Fruit fly (Drosophila melanogaster) whole organism, prepupa: Measurements from ENCODE around the gene Cyp311a1.
A peak's percentile ranks its signal among the peaks of the same experiment; 100 is the strongest.

Experiments used
- Blimp-1 ChIP-seq: fragments of 200-800 bp; sonication (Bioruptor generic); optimal IDR thresholded peaks from 3 replicates; lab custom pipeline; 2017; ENCODE audit warnings: missing biosample characterization, missing genetic modification characterization, mild to moderate bottlenecking, moderate library complexity, missing genetic modification reagents
- CG10631 ChIP-seq: fragments of 200-800 bp; sonication (Bioruptor generic); optimal IDR thresholded peaks from 2 replicates; lab custom pipeline; 2016; ENCODE audit warnings: missing biosample characterization, missing genetic modification characterization
- CG10669 ChIP-seq: fragments of 200-800 bp; sonication (Bioruptor generic); optimal IDR thresholded peaks from 3 replicates; lab custom pipeline; 2018; ENCODE audit warnings: missing biosample characterization, mild to moderate bottlenecking, missing genetic modification characterization, moderate library complexity
- CG1621 ChIP-seq: fragments of 200-800 bp; sonication (Bioruptor generic); optimal IDR thresholded peaks from 3 replicates; lab custom pipeline; 2018; ENCODE audit warnings: missing biosample characterization, mild to moderate bottlenecking, missing genetic modification characterization
- CG16779 ChIP-seq: fragments of 200-800 bp; sonication (Bioruptor generic); optimal IDR thresholded peaks from 3 replicates; lab custom pipeline; 2017; ENCODE audit warnings: missing biosample characterization, mild to moderate bottlenecking, missing genetic modification characterization
- CG31627 ChIP-seq: fragments of 200-800 bp; sonication (Bioruptor generic); optimal IDR thresholded peaks from 3 replicates; lab custom pipeline; 2016; ENCODE audit warnings: missing biosample characterization, missing genetic modification characterization
- CG32006 ChIP-seq: fragments of 200-800 bp; sonication (Bioruptor generic); optimal IDR thresholded peaks from 3 replicates; lab custom pipeline; 2017; ENCODE audit warnings: missing biosample characterization, mild to moderate bottlenecking, missing genetic modification characterization
- CG34406 ChIP-seq: fragments of 200-800 bp; sonication (Bioruptor generic); optimal IDR thresholded peaks from 3 replicates; lab custom pipeline; 2016; ENCODE audit warnings: missing biosample characterization, missing genetic modification characterization
- CG6163 ChIP-seq: fragments of 200-800 bp; sonication (Bioruptor generic); IDR thresholded peaks from 3 replicates; pipeline ENCODE4 v1.3.6; 2022; ENCODE audit warnings: missing biosample characterization, missing genetic modification characterization
- CG6276 ChIP-seq: fragments of 200-800 bp; sonication (Bioruptor generic); optimal IDR thresholded peaks from 2 replicates; lab custom pipeline; 2017; ENCODE audit warnings: missing biosample characterization, mild to moderate bottlenecking, missing genetic modification characterization
- CG6854 ChIP-seq: fragments of 200-800 bp; sonication (Bioruptor generic); optimal IDR thresholded peaks from 2 replicates; lab custom pipeline; 2017; ENCODE audit warnings: missing biosample characterization, mild to moderate bottlenecking, missing genetic modification characterization
- CG8119 ChIP-seq: fragments of 200-800 bp; sonication (Bioruptor generic); IDR thresholded peaks from 3 replicates; pipeline ENCODE4 v1.3.6; 2022; ENCODE audit warnings: missing biosample characterization, missing genetic modification characterization
- CG8319 ChIP-seq: fragments of 200-800 bp; sonication (Bioruptor generic); optimal IDR thresholded peaks from 3 replicates; lab custom pipeline; 2016; ENCODE audit warnings: missing biosample characterization, missing genetic modification characterization
- CG8632 ChIP-seq: fragments of 200-800 bp; sonication (Bioruptor generic); optimal IDR thresholded peaks from 3 replicates; lab custom pipeline; 2016; ENCODE audit warnings: missing biosample characterization, missing genetic modification characterization
- CG9139 ChIP-seq: fragments of 200-800 bp; sonication (Bioruptor generic); optimal IDR thresholded peaks from 3 replicates; lab custom pipeline; 2017; ENCODE audit warnings: missing biosample characterization, mild to moderate bottlenecking, missing genetic modification characterization
- Eip75B ChIP-seq: fragments of 200-800 bp; sonication (Bioruptor generic); optimal IDR thresholded peaks from 3 replicates; lab custom pipeline; 2016; ENCODE audit warnings: missing biosample characterization, missing genetic modification characterization
- Ets21C ChIP-seq: fragments of 200-800 bp; sonication (Bioruptor generic); optimal IDR thresholded peaks from 3 replicates; lab custom pipeline; 2016; ENCODE audit warnings: missing biosample characterization, missing genetic modification characterization
- Ets96B ChIP-seq: fragments of 200-800 bp; optimal IDR thresholded peaks from 2 replicates; lab custom pipeline; 2019; ENCODE audit warnings: missing biosample characterization, mild to moderate bottlenecking, missing genetic modification characterization, moderate library complexity
- Gug ChIP-seq: fragments of 200-800 bp; sonication (Bioruptor generic); IDR thresholded peaks from 2 replicates; pipeline ENCODE4 v1.3.6; 2022; ENCODE audit warnings: missing biosample characterization, missing genetic modification characterization
- Hr38 ChIP-seq: sonication (Bioruptor generic); optimal IDR thresholded peaks from 2 replicates; lab custom pipeline; 2016; ENCODE audit warnings: missing biosample characterization, missing genetic modification characterization
- Hr39 ChIP-seq: fragments of 200-800 bp; sonication (Bioruptor generic); optimal IDR thresholded peaks from 2 replicates; lab custom pipeline; 2016; ENCODE audit warnings: missing biosample characterization, missing genetic modification characterization
- Lpt ChIP-seq: fragments of 200-800 bp; sonication (Bioruptor generic); optimal IDR thresholded peaks from 3 replicates; lab custom pipeline; 2016; ENCODE audit warnings: missing biosample characterization, missing genetic modification characterization
- Met ChIP-seq: fragments of 200-800 bp; sonication (Bioruptor generic); optimal IDR thresholded peaks from 3 replicates; lab custom pipeline; 2016; ENCODE audit warnings: missing biosample characterization, missing genetic modification characterization
- OdsH ChIP-seq: fragments of 200-800 bp; sonication (Bioruptor generic); optimal IDR thresholded peaks from 3 replicates; lab custom pipeline; 2016; ENCODE audit warnings: missing biosample characterization, missing genetic modification characterization
- Sox102F ChIP-seq: fragments of 200-800 bp; sonication (Bioruptor generic); optimal IDR thresholded peaks from 2 replicates; lab custom pipeline; 2016; ENCODE audit warnings: missing biosample characterization, mild to moderate bottlenecking, missing genetic modification characterization
- achi ChIP-seq: fragments of 200-800 bp; sonication (Bioruptor generic); optimal IDR thresholded peaks from 3 replicates; lab custom pipeline; 2016; ENCODE audit warnings: missing biosample characterization, missing genetic modification characterization
- acj6 ChIP-seq: fragments of 200-800 bp; sonication (Bioruptor generic); optimal IDR thresholded peaks from 3 replicates; lab custom pipeline; 2016; ENCODE audit warnings: missing biosample characterization, missing genetic modification characterization
- cyc ChIP-seq: fragments of 200-800 bp; sonication (Bioruptor generic); optimal IDR thresholded peaks from 3 replicates; lab custom pipeline; 2016; ENCODE audit warnings: missing biosample characterization, missing genetic modification characterization
- dac ChIP-seq: fragments of 200-800 bp; sonication (Bioruptor generic); optimal IDR thresholded peaks from 2 replicates; lab custom pipeline; 2017; ENCODE audit warnings: missing biosample characterization, mild to moderate bottlenecking, missing genetic modification characterization
- dsx ChIP-seq: fragments of 200-800 bp; optimal IDR thresholded peaks from 3 replicates; lab custom pipeline; 2019; ENCODE audit warnings: missing biosample characterization, mild to moderate bottlenecking, missing genetic modification characterization, moderate library complexity; ENCODE audit not compliant: poor library complexity, severe bottlenecking
- eg ChIP-seq: fragments of 200-800 bp; sonication (Bioruptor generic); IDR thresholded peaks from 3 replicates; pipeline ENCODE4 v1.3.6; 2022; ENCODE audit warnings: missing biosample characterization, missing genetic modification characterization
- esn ChIP-seq: fragments of 200-800 bp; sonication (Bioruptor generic); optimal IDR thresholded peaks from 2 replicates; lab custom pipeline; 2016; ENCODE audit warnings: missing biosample characterization, mild to moderate bottlenecking, missing genetic modification characterization, moderate library complexity
- fd85E ChIP-seq: fragments of 200-800 bp; sonication (Bioruptor generic); optimal IDR thresholded peaks from 3 replicates; lab custom pipeline; 2016; ENCODE audit warnings: missing biosample characterization, missing genetic modification characterization
- fkh ChIP-seq: fragments of 200-800 bp; sonication (Bioruptor generic); optimal IDR thresholded peaks from 3 replicates; lab custom pipeline; 2017; ENCODE audit warnings: missing biosample characterization, mild to moderate bottlenecking, missing genetic modification characterization, moderate library complexity
- lz ChIP-seq: fragments of 200-800 bp; sonication (Bioruptor generic); optimal IDR thresholded peaks from 3 replicates; lab custom pipeline; 2016; ENCODE audit warnings: missing biosample characterization, missing genetic modification characterization
- pdm3 ChIP-seq: fragments of 200-800 bp; sonication (Bioruptor generic); optimal IDR thresholded peaks from 3 replicates; lab custom pipeline; 2016; ENCODE audit warnings: missing biosample characterization, missing genetic modification characterization
- salr ChIP-seq, 2 experiments: fragments of 200-800 bp; sonication (Bioruptor generic); optimal IDR thresholded peaks; 3 replicates each; lab custom pipeline; 2016 to 2018; ENCODE audit warnings: missing biosample characterization in 2 of 2, missing genetic modification characterization in 2 of 2, mild to moderate bottlenecking in 1 of 2
- spab ChIP-seq: fragments of 200-800 bp; sonication (Bioruptor generic); optimal IDR thresholded peaks from 2 replicates; lab custom pipeline; 2017; ENCODE audit warnings: missing biosample characterization, mild to moderate bottlenecking, missing genetic modification characterization, missing genetic modification reagents
- svp ChIP-seq: fragments of 200-800 bp; sonication (Bioruptor generic); peaks from one replicate; lab custom pipeline; 2016; ENCODE audit warnings: missing biosample characterization, missing genetic modification characterization
- topi ChIP-seq: fragments of 200-800 bp; sonication (Bioruptor generic); optimal IDR thresholded peaks from 3 replicates; lab custom pipeline; 2016; ENCODE audit warnings: missing biosample characterization, missing genetic modification characterization

Gene Cyp311a1

dm6 chrX:12021750-12022149, 9.5 kb downstream of the Cyp311a1 start:
- TF ChIP-seq CG34406 (GFP tag; lab: Kevin White, UChicago) (no peak), topi (GFP tag; lab: Kevin White, UChicago) (no peak), svp (peak; percentile 90), Met (no peak), Ets21C (GFP tag; lab: Kevin White, UChicago) (no peak)

DNA sequence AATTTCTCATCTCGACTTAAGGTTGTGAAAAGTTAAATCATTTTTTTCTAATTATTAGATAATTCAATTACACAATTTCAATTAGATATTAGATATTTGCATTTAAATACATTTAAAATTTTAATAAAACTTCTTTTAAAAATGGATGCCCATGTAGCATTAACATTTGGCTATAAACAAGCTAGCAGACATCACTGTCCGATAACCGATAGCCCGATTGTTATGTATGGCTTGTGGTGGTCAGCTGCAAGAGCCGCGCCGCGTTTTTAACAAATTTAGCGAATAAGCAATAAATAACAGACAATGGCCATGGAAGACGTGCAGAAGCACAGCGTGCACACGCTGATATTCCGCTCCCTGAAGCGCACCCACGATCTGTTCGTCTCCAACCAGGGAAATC, 10.4 kb downstream of the Cyp311a1 start, which contains the start of gene Tango4:
Gene Tango4, plus strand, starts transcription at position 212 of the 400 bp plus-strand sequence.
- TF ChIP-seq eg (GFP tag; lab: Robert Waterston, UW) (no peak), svp (peak; percentile 29)

dm6 chrX:12018440-12019101, 12.7 kb downstream of the Cyp311a1 start, which contains the start of gene Lsm12a:
Gene Lsm12a, plus strand, starts transcription at chrX:12018640.
- TF ChIP-seq pdm3 (GFP tag; lab: Kevin White, UChicago) = no peak
- TF ChIP-seq lz (GFP tag; lab: Kevin White, UChicago) = no peak
- TF ChIP-seq Sox102F (GFP tag; lab: Kevin White, UChicago) = no peak
- TF ChIP-seq OdsH (GFP tag; lab: Kevin White, UChicago) = no peak
- no peak for TF ChIP-seq Gug
- no peak for TF ChIP-seq spab (GFP tag; lab: Kevin White, UChicago)
- peak; percentile 47 for TF ChIP-seq svp
- 0 out of 3 replicates have a peak, but pooled peaks have one; percentile 12 for TF ChIP-seq CG6163 (GFP tag; lab: Robert Waterston, UW)
- TF ChIP-seq salr (GFP tag; optimal IDR thresholded peaks at IDR 0.05; lab: Kevin White, UChicago) = no peak
- TF ChIP-seq Ets21C (GFP tag; lab: Kevin White, UChicago) = no peak
- no peak for TF ChIP-seq fd85E (GFP tag; lab: Kevin White, UChicago)
- TF ChIP-seq topi (GFP tag; lab: Kevin White, UChicago) = no peak
- TF ChIP-seq Blimp-1 (GFP tag; lab: Kevin White, UChicago) = peak; percentile 88
- TF ChIP-seq CG31627 = no peak
- TF ChIP-seq CG6854 (GFP tag; lab: Kevin White, UChicago) = no peak
- no peak for TF ChIP-seq CG6276

- TF ChIP-seq svp (peak; percentile 56), fkh (GFP tag; lab: Kevin White, UChicago) (peak; percentile 2), CG16779 (tag; lab: Kevin White, UChicago) (no peak), CG1621 (no peak), CG32006 (GFP tag; lab: Kevin White, UChicago) (no peak), CG6854 (GFP tag; lab: Kevin White, UChicago) (no peak), acj6 (no peak)
Observed at dm6 chrX:12017815-12018439, 13.3 kb downstream of the Cyp311a1 start, which contains the start of gene Chrac-16. Gene Chrac-16, minus strand, starts transcription at chrX:12017961.

- peak; percentile 46 for TF ChIP-seq acj6
- TF ChIP-seq topi (GFP tag; lab: Kevin White, UChicago) = peak; percentile 78
- TF ChIP-seq CG16779 (tag; lab: Kevin White, UChicago) = no peak
- TF ChIP-seq CG8632 (GFP tag; lab: Kevin White, UChicago) = peak; percentile 50
- peak; percentile 69 for TF ChIP-seq cyc
- TF ChIP-seq achi (GFP tag; lab: Kevin White, UChicago) = peak; percentile 50
- peak; percentile 33 for TF ChIP-seq dsx
- TF ChIP-seq CG10631 (GFP tag; lab: Kevin White, UChicago) = peak; percentile 56
- peak; percentile 61 for TF ChIP-seq CG10669 (GFP tag; lab: Kevin White, UChicago)
- TF ChIP-seq CG9139 (GFP tag; lab: Kevin White, UChicago) = no peak
- no peak for TF ChIP-seq Lpt (GFP tag; lab: Kevin White, UChicago)
- TF ChIP-seq Eip75B (GFP tag; lab: Kevin White, UChicago) = peak; percentile 73
- no peak for TF ChIP-seq dac (GFP tag; lab: Kevin White, UChicago)
- TF ChIP-seq Ets96B = peak; percentile 50
- TF ChIP-seq fkh (GFP tag; lab: Kevin White, UChicago) = no peak
- TF ChIP-seq salr (GFP tag; optimal IDR thresholded peaks at IDR 0.05; lab: Kevin White, UChicago) = peak; percentile 6 to 51
- TF ChIP-seq CG32006 (GFP tag; lab: Kevin White, UChicago) = peak; percentile 56
- peak; percentile 84 for TF ChIP-seq CG8319 (GFP tag; lab: Kevin White, UChicago)
- peak; percentile 52 for TF ChIP-seq Hr39
- peak; percentile 80 for TF ChIP-seq esn (GFP tag; lab: Kevin White, UChicago)
- peak; percentile 44; the same call in 1 of the 3 replicates for TF ChIP-seq CG8119
- no peak for TF ChIP-seq CG1621
- TF ChIP-seq Hr38 = no peak
- TF ChIP-seq CG31627 = peak; percentile 56
Observed at dm6 chrX:12014800-12015389, 16.4 kb downstream of the Cyp311a1 start.
